Worm (Caenorhabditis elegans) whole organism, L2 larva: Measurements from ENCODE around the gene nhl-2.
A peak's percentile ranks its signal among the peaks of the same experiment; 100 is the strongest.

Source experiments
- C34F6.9 ChIP-seq: fragments of 150-350 bp; optimal IDR thresholded peaks from 2 replicates; lab custom pipeline; 2014; ENCODE audit warnings: missing biosample characterization, missing genetic modification characterization
- F13H6.1 ChIP-seq: sonication (generic microtip); optimal IDR thresholded peaks from 2 replicates; lab custom pipeline; 2016; ENCODE audit warnings: missing genetic modification characterization, missing compliant biosample characterization
- Y55F3AM.14 ChIP-seq: fragments of 200-800 bp; sonication (Bioruptor generic); optimal IDR thresholded peaks from 2 replicates; lab custom pipeline; 2018; ENCODE audit warnings: mild to moderate bottlenecking, missing genetic modification characterization, missing compliant biosample characterization
- ZK546.5 ChIP-seq: sonication (generic microtip); optimal IDR thresholded peaks from 2 replicates; lab custom pipeline; 2017; ENCODE audit warnings: missing biosample characterization, missing genetic modification characterization
- alr-1 ChIP-seq: fragments of 150-350 bp; optimal IDR thresholded peaks from 2 replicates; lab custom pipeline; 2014; ENCODE audit warnings: missing biosample characterization, missing genetic modification characterization
- aly-2 ChIP-seq: fragments of 150-350 bp; optimal IDR thresholded peaks from 2 replicates; lab custom pipeline; 2014; ENCODE audit warnings: missing biosample characterization, missing genetic modification characterization
- blmp-1 ChIP-seq: sonication (generic microtip); optimal IDR thresholded peaks from 2 replicates; lab custom pipeline; 2017; ENCODE audit warnings: missing genetic modification characterization, mild to moderate bottlenecking, missing compliant biosample characterization, antibody characterized with exemption, moderate library complexity; ENCODE audit not compliant: insufficient read depth
- ceh-16 ChIP-seq: fragments of 150-350 bp; optimal IDR thresholded peaks from 2 replicates; lab custom pipeline; 2014; ENCODE audit warnings: missing biosample characterization, missing genetic modification characterization
- ceh-82 ChIP-seq: fragments of 150-350 bp; optimal IDR thresholded peaks from 2 replicates; lab custom pipeline; 2014; ENCODE audit warnings: missing biosample characterization, missing genetic modification characterization
- crh-2 ChIP-seq: sonication (generic microtip); optimal IDR thresholded peaks from 2 replicates; lab custom pipeline; 2017; ENCODE audit warnings: missing biosample characterization, missing genetic modification characterization
- dmd-4 ChIP-seq: sonication (generic microtip); optimal IDR thresholded peaks from 2 replicates; lab custom pipeline; 2017; ENCODE audit warnings: missing biosample characterization, missing genetic modification characterization
- elt-1 ChIP-seq: fragments of 150-350 bp; optimal IDR thresholded peaks from 2 replicates; lab custom pipeline; 2014; ENCODE audit warnings: missing biosample characterization, missing genetic modification characterization
- elt-3 ChIP-seq: sonication (generic microtip); optimal IDR thresholded peaks from 2 replicates; lab custom pipeline; 2017; ENCODE audit warnings: missing biosample characterization, missing genetic modification characterization
- fos-1 ChIP-seq: fragments of 150-350 bp; optimal IDR thresholded peaks from 2 replicates; lab custom pipeline; 2014; ENCODE audit warnings: missing biosample characterization, missing genetic modification characterization
- gmeb-1 ChIP-seq: fragments of 150-350 bp; optimal IDR thresholded peaks from 2 replicates; lab custom pipeline; 2014; ENCODE audit warnings: missing biosample characterization, missing genetic modification characterization
- lin-11 ChIP-seq: fragments of 150-350 bp; sonication (generic microtip); optimal IDR thresholded peaks from 2 replicates; lab custom pipeline; 2014; ENCODE audit warnings: missing biosample characterization, missing genetic modification characterization, inconsistent platforms, mixed read lengths
- lin-13 ChIP-seq: fragments of 150-350 bp; optimal IDR thresholded peaks from 2 replicates; lab custom pipeline; 2014; ENCODE audit warnings: missing biosample characterization, missing genetic modification reagents, missing genetic modification characterization
- lin-39 ChIP-seq: fragments of 150-350 bp; optimal IDR thresholded peaks from 2 replicates; lab custom pipeline; 2014; ENCODE audit warnings: missing biosample characterization, missing genetic modification reagents, missing genetic modification characterization
- lsy-2 ChIP-seq, 2 experiments: fragments of 150-350 bp in 1 of 2; sonication (generic microtip) in 1 of 2; optimal IDR thresholded peaks; 2 replicates each; lab custom pipeline; 2014 to 2017; ENCODE audit warnings: missing biosample characterization in 2 of 2, missing genetic modification characterization in 2 of 2
- mab-5 ChIP-seq: fragments of 150-350 bp; optimal IDR thresholded peaks from 2 replicates; lab custom pipeline; 2014; ENCODE audit warnings: missing biosample characterization, missing genetic modification characterization
- mbf-1 ChIP-seq: sonication (generic microtip); optimal IDR thresholded peaks from 2 replicates; lab custom pipeline; 2017; ENCODE audit warnings: missing biosample characterization, missing genetic modification characterization
- mdl-1 ChIP-seq, 2 experiments: fragments of 150-350 bp in 1 of 2; sonication (generic microtip) in 1 of 2; optimal IDR thresholded peaks; 2 replicates each; lab custom pipeline; 2017; ENCODE audit warnings: missing biosample characterization in 2 of 2, missing genetic modification characterization in 2 of 2
- nhr-12 ChIP-seq: fragments of 150-350 bp; optimal IDR thresholded peaks from 2 replicates; lab custom pipeline; 2014; ENCODE audit warnings: missing biosample characterization, missing genetic modification characterization
- nhr-129 ChIP-seq: fragments of 150-350 bp; optimal IDR thresholded peaks from 2 replicates; lab custom pipeline; 2014; ENCODE audit warnings: missing biosample characterization, missing genetic modification characterization
- nhr-21 ChIP-seq: fragments of 150-350 bp; optimal IDR thresholded peaks from 2 replicates; lab custom pipeline; 2014; ENCODE audit warnings: missing biosample characterization, missing genetic modification characterization
- nhr-23 ChIP-seq: fragments of 150-350 bp; optimal IDR thresholded peaks from 2 replicates; lab custom pipeline; 2014; ENCODE audit warnings: missing biosample characterization, missing genetic modification reagents, missing genetic modification characterization
- nhr-237 ChIP-seq: fragments of 150-350 bp; optimal IDR thresholded peaks from 2 replicates; lab custom pipeline; 2014; ENCODE audit warnings: missing biosample characterization, missing genetic modification characterization
- nhr-25 ChIP-seq: fragments of 150-350 bp; sonication (generic microtip); optimal IDR thresholded peaks from 3 replicates; lab custom pipeline; 2014; ENCODE audit warnings: missing biosample characterization, missing genetic modification characterization
- nhr-6 ChIP-seq: fragments of 150-350 bp; optimal IDR thresholded peaks from 2 replicates; lab custom pipeline; 2014; ENCODE audit warnings: missing biosample characterization, missing genetic modification characterization
- peb-1 ChIP-seq: fragments of 150-350 bp; optimal IDR thresholded peaks from 2 replicates; lab custom pipeline; 2014; ENCODE audit warnings: missing biosample characterization, missing genetic modification characterization
- sem-4 ChIP-seq: fragments of 150-350 bp; optimal IDR thresholded peaks from 2 replicates; lab custom pipeline; 2014; ENCODE audit warnings: missing biosample characterization, missing genetic modification reagents, missing genetic modification characterization
- skn-1 ChIP-seq: sonication (generic microtip); optimal IDR thresholded peaks from 2 replicates; lab custom pipeline; 2017; ENCODE audit warnings: missing biosample characterization, missing genetic modification characterization
- sma-3 ChIP-seq: sonication (generic microtip); optimal IDR thresholded peaks from 2 replicates; lab custom pipeline; 2016; ENCODE audit warnings: missing genetic modification reagents, missing genetic modification characterization, missing compliant biosample characterization
- sma-9 ChIP-seq, 2 experiments: fragments of 150-350 bp in 1 of 2; sonication (generic microtip) in 1 of 2; optimal IDR thresholded peaks; 2 replicates each; lab custom pipeline; 2014 to 2016; ENCODE audit warnings: missing genetic modification characterization in 2 of 2, mild to moderate bottlenecking in 1 of 2, missing biosample characterization in 1 of 2, missing compliant biosample characterization in 1 of 2, missing genetic modification reagents in 1 of 2, moderate library complexity in 1 of 2
- snpc-4 ChIP-seq: fragments of 150-350 bp; optimal IDR thresholded peaks from 2 replicates; lab custom pipeline; 2014; ENCODE audit warnings: missing biosample characterization, missing genetic modification characterization
- unc-55 ChIP-seq: fragments of 150-350 bp; sonication (generic microtip); optimal IDR thresholded peaks from 3 replicates; lab custom pipeline; 2014; ENCODE audit warnings: missing biosample characterization, missing genetic modification reagents, missing genetic modification characterization
- unc-62 ChIP-seq: fragments of 150-350 bp; optimal IDR thresholded peaks from 2 replicates; lab custom pipeline; 2014; ENCODE audit warnings: missing biosample characterization, missing genetic modification reagents, missing genetic modification characterization
- zag-1 ChIP-seq: fragments of 150-350 bp; optimal IDR thresholded peaks from 2 replicates; lab custom pipeline; 2014; ENCODE audit warnings: missing biosample characterization, missing genetic modification characterization
- ztf-1 ChIP-seq: fragments of 200-800 bp; sonication (Bioruptor generic); conservative IDR thresholded peaks from 2 replicates; pipeline ENCODE4 v1.3.6; 2022; ENCODE audit warnings: missing genetic modification characterization, missing compliant biosample characterization
- ztf-4 ChIP-seq: fragments of 150-350 bp; optimal IDR thresholded peaks from 2 replicates; lab custom pipeline; 2014; ENCODE audit warnings: missing biosample characterization, missing genetic modification characterization

The nhl-2 gene

ce11 chrIII:4879445-4879844 lies 19.4 kb downstream of the nhl-2 start, which contains the start of gene C35D10.1:
Gene C35D10.1 (plus strand): TSS chrIII:4879745.
- no peak for TF ChIP-seq unc-62 (GFP tag; lab: Kevin White, UChicago)
- TF ChIP-seq mab-5 (tag; lab: Kevin White, UChicago) = no peak
- TF ChIP-seq nhr-12 = no peak
- TF ChIP-seq Y55F3AM.14 (GFP tag; lab: Kevin White, UChicago) = no peak
- TF ChIP-seq elt-1 (tag; lab: Kevin White, UChicago) = no peak
- TF ChIP-seq blmp-1 (tag; lab: Kevin White, UChicago) = no peak
- TF ChIP-seq elt-3 (tag; lab: Kevin White, UChicago) = no peak
- TF ChIP-seq ztf-1 (GFP tag; lab: Robert Waterston, UW) = no peak
- no peak for TF ChIP-seq alr-1 (tag; lab: Kevin White, UChicago)
- TF ChIP-seq dmd-4 (tag; lab: Kevin White, UChicago) = no peak
- TF ChIP-seq unc-55 (GFP tag; lab: Kevin White, UChicago) = no peak
- TF ChIP-seq mbf-1 (tag; lab: Kevin White, UChicago) = no peak
- TF ChIP-seq zag-1 (tag; lab: Kevin White, UChicago) = no peak
- TF ChIP-seq nhr-21 (tag; lab: Kevin White, UChicago) = no peak
- TF ChIP-seq skn-1 = no peak
- TF ChIP-seq lin-39 (tag; lab: Kevin White, UChicago) = no peak
- TF ChIP-seq fos-1 (tag; lab: Kevin White, UChicago) = no peak
- no peak for TF ChIP-seq ceh-16 (tag; lab: Kevin White, UChicago)

- no peak for TF ChIP-seq peb-1
- TF ChIP-seq ztf-1 (GFP tag; lab: Robert Waterston, UW) = no peak
- no peak for TF ChIP-seq ZK546.5 (tag; lab: Kevin White, UChicago)
- no peak for TF ChIP-seq ceh-82
- no peak for TF ChIP-seq elt-3 (tag; lab: Kevin White, UChicago)
- TF ChIP-seq Y55F3AM.14 (GFP tag; lab: Kevin White, UChicago) = no peak
- TF ChIP-seq nhr-6 = no peak
- TF ChIP-seq gmeb-1 (tag; lab: Kevin White, UChicago) = peak; percentile 88
- peak; percentile 54 for TF ChIP-seq nhr-129 (tag; lab: Kevin White, UChicago)
- peak; percentile 68 for TF ChIP-seq fos-1 (tag; lab: Kevin White, UChicago)
- no peak for TF ChIP-seq lin-11
- no peak for TF ChIP-seq nhr-237 (tag; lab: Kevin White, UChicago)
- no peak for TF ChIP-seq aly-2 (tag; lab: Kevin White, UChicago)
- TF ChIP-seq C34F6.9 (tag; lab: Kevin White, UChicago) = peak; percentile 66
- TF ChIP-seq lin-13 (GFP tag; lab: Kevin White, UChicago) = no peak
- TF ChIP-seq nhr-23 (tag; lab: Kevin White, UChicago) = no peak
- TF ChIP-seq lin-39 (tag; lab: Kevin White, UChicago) = no peak
- no peak for TF ChIP-seq sem-4 (tag; lab: Kevin White, UChicago)
- no peak for TF ChIP-seq unc-62 (GFP tag; lab: Kevin White, UChicago)
- TF ChIP-seq lsy-2 (tag; optimal IDR thresholded peaks at IDR 0.05; lab: Kevin White, UChicago) = peak in 1 of 2 experiments; percentile 70
- TF ChIP-seq unc-55 (GFP tag; lab: Kevin White, UChicago) = peak; percentile 71
- peak; percentile 1 for TF ChIP-seq F13H6.1 (tag; lab: Kevin White, UChicago)
- TF ChIP-seq mab-5 (tag; lab: Kevin White, UChicago) = peak; percentile 15
- TF ChIP-seq crh-2 = peak; percentile 15
- TF ChIP-seq sma-3 (GFP tag; lab: Kevin White, UChicago) = peak; percentile 13
- no peak for TF ChIP-seq nhr-25 (tag; lab: Kevin White, UChicago)
- no peak for TF ChIP-seq ztf-4 (tag; lab: Kevin White, UChicago)
- TF ChIP-seq zag-1 (tag; lab: Kevin White, UChicago) = no peak
- TF ChIP-seq snpc-4 (tag; lab: Kevin White, UChicago) = no peak
- TF ChIP-seq, all 48 proteins: peak for 10
Observed at ce11 chrIII:4878281-4878680, 20.6 kb downstream of the nhl-2 start, which contains the start of the genes tost-1 and arx-6. Gene tost-1 (minus strand): TSS chrIII:4878311. Gene arx-6 (plus strand): TSS chrIII:4878658.

- TF ChIP-seq ceh-82 = no peak
- TF ChIP-seq sma-9 (GFP tag; optimal IDR thresholded peaks at IDR 0.05; lab: Kevin White, UChicago) = peak; percentile 9
- TF ChIP-seq sma-9 (tag; optimal IDR thresholded peaks at IDR 0.05; lab: Kevin White, UChicago) = no peak
- no peak for TF ChIP-seq mdl-1 (tag; optimal IDR thresholded peaks at IDR 0.05; lab: Kevin White, UChicago)
- TF ChIP-seq sma-3 (GFP tag; lab: Kevin White, UChicago) = no peak
- TF ChIP-seq nhr-129 (tag; lab: Kevin White, UChicago) = peak; percentile 50
- peak; percentile 4 for TF ChIP-seq lin-11
- TF ChIP-seq C34F6.9 (tag; lab: Kevin White, UChicago) = peak; percentile 49
- TF ChIP-seq, all 48 proteins: peak for 4
Observed at ce11 chrIII:4875663-4876062, 23.2 kb downstream of the nhl-2 start.
